Worm (Caenorhabditis elegans): ENCODE data around the gene skr-15.

DNA sequence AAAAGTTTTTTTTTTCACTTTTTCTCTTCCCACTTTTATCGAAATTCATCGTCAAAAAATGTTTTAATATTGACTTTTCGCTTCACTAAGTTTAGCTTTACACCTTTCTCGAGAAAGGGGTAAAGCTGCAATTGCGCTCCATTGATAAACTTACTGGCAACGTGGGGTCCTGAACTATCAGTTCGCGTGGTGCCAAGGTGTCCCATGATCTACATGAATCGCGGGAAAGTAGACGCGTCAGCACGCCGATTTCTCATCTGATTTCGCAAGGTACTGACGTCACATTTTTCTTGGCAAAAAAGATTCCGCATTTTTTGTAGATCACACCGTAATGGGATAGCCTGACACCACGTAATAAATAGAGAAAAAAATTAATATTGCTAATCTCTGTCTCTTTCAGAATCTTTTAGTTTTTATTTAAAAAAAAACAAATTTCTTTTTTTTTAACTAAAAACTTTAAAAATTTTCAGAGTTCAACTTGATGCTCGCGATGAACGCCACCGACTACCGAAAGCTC is 12.1 kb upstream of the skr-15 start, which contains the start of gene lido-15:
- TF ChIP-seq R02D3.7 (tag; optimal IDR thresholded peaks at IDR 0.05) (no peak), ama-1 (optimal IDR thresholded peaks at IDR 0.05) (no peak), nhr-77 (tag; optimal IDR thresholded peaks at IDR 0.05) (no peak), fos-1 (tag; optimal IDR thresholded peaks at IDR 0.05) (no peak), nhr-10 (tag; optimal IDR thresholded peaks at IDR 0.05) (no peak), jun-1 (tag; optimal IDR thresholded peaks at IDR 0.05) (no peak), egl-27 (tag; optimal IDR thresholded peaks at IDR 0.05) (no peak)
